Worm (Caenorhabditis elegans) whole organism, mixed stage, embryonic: ENCODE data around the gene cec-7.

Experiments
- M03D4.4 ChIP-seq: sonication (generic microtip); optimal IDR thresholded peaks from 2 replicates; lab custom pipeline; 2017; ENCODE audit warnings: mild to moderate bottlenecking, missing genetic modification characterization, missing compliant biosample characterization
- blmp-1 ChIP-seq: fragments of 150-350 bp; optimal IDR thresholded peaks from 2 replicates; lab custom pipeline; 2014; ENCODE audit warnings: missing biosample characterization, missing genetic modification characterization
- ceh-39 ChIP-seq: fragments of 150-350 bp; optimal IDR thresholded peaks from 2 replicates; lab custom pipeline; 2014; ENCODE audit warnings: missing biosample characterization, missing genetic modification characterization
- ceh-43 ChIP-seq: fragments of 200-800 bp; sonication (Bioruptor generic); optimal IDR thresholded peaks from 2 replicates; lab custom pipeline; 2018; ENCODE audit warnings: mild to moderate bottlenecking, missing genetic modification characterization, moderate library complexity, missing compliant biosample characterization
- ces-1 ChIP-seq: fragments of 150-350 bp; optimal IDR thresholded peaks from 2 replicates; lab custom pipeline; 2014; ENCODE audit warnings: missing biosample characterization, missing genetic modification reagents, missing genetic modification characterization
- elt-3 ChIP-seq: fragments of 150-350 bp; optimal IDR thresholded peaks from 2 replicates; lab custom pipeline; 2014; ENCODE audit warnings: missing biosample characterization, missing genetic modification characterization
- hlh-1 ChIP-seq: fragments of 150-350 bp; optimal IDR thresholded peaks from 2 replicates; lab custom pipeline; 2014; ENCODE audit warnings: missing biosample characterization, missing genetic modification reagents, missing genetic modification characterization
- lin-13 ChIP-seq: fragments of 150-350 bp; optimal IDR thresholded peaks from 2 replicates; lab custom pipeline; 2014; ENCODE audit warnings: missing biosample characterization, missing genetic modification characterization
- mep-1 ChIP-seq: fragments of 150-350 bp; optimal IDR thresholded peaks from 2 replicates; lab custom pipeline; 2017; ENCODE audit warnings: missing biosample characterization, missing genetic modification reagents, missing genetic modification characterization, inconsistent platforms
- nhr-237 ChIP-seq: fragments of 150-350 bp; optimal IDR thresholded peaks from 2 replicates; lab custom pipeline; 2014; ENCODE audit warnings: missing biosample characterization, missing genetic modification characterization
- snpc-4 ChIP-seq: fragments of 150-350 bp; optimal IDR thresholded peaks from 2 replicates; lab custom pipeline; 2014; ENCODE audit warnings: missing biosample characterization, missing genetic modification characterization
- unc-39 ChIP-seq: fragments of 150-350 bp; optimal IDR thresholded peaks from 2 replicates; lab custom pipeline; 2014; ENCODE audit warnings: missing biosample characterization, missing genetic modification characterization
- unc-62 ChIP-seq: fragments of 150-350 bp; optimal IDR thresholded peaks from 2 replicates; lab custom pipeline; 2014; ENCODE audit warnings: missing biosample characterization, missing genetic modification reagents, missing genetic modification characterization

- TF ChIP-seq nhr-237 (no peak), snpc-4 (tag; lab: Kevin White, UChicago) (no peak), elt-3 (tag; lab: Kevin White, UChicago) (no peak), mep-1 (tag; lab: Kevin White, UChicago) (no peak), unc-62 (no peak), blmp-1 (tag; lab: Kevin White, UChicago) (no peak), ces-1 (GFP tag; lab: Kevin White, UChicago) (no peak), M03D4.4 (no peak), unc-39 (tag; lab: Kevin White, UChicago) (no peak), hlh-1 (tag; lab: Kevin White, UChicago) (no peak), lin-13 (tag; lab: Kevin White, UChicago) (no peak), ceh-43 (GFP tag; lab: Kevin White, UChicago) (no peak), ceh-39 (tag; lab: Kevin White, UChicago) (no peak)
Measured at ce11 chrIII:12838913-12839366, 38.4 kb downstream of the cec-7 start, which contains the start of gene Y37D8A.4.
